Fruit fly (Drosophila melanogaster) whole organism, adult: ENCODE measurements around the gene CG5790.

ENCODE experiments used
- CG11617 ChIP-seq: fragments of 200-800 bp; sonication (Bioruptor generic); optimal IDR thresholded peaks from 2 replicates; lab custom pipeline; 2017; ENCODE audit warnings: mild to moderate bottlenecking, missing biosample characterization, missing genetic modification reagents, missing genetic modification characterization
- CG12768 ChIP-seq: fragments of 200-800 bp; sonication (Bioruptor generic); optimal IDR thresholded peaks from 2 replicates; lab custom pipeline; 2017; ENCODE audit warnings: missing biosample characterization, missing genetic modification characterization, mild to moderate bottlenecking, moderate library complexity, missing genetic modification reagents
- CG14711 ChIP-seq: fragments of 200-800 bp; sonication (Bioruptor generic); optimal IDR thresholded peaks from 2 replicates; lab custom pipeline; 2018; ENCODE audit warnings: missing biosample characterization, mild to moderate bottlenecking, missing genetic modification characterization, moderate library complexity
- CG1620 ChIP-seq: fragments of 200-800 bp; sonication (Bioruptor generic); optimal IDR thresholded peaks from 2 replicates; lab custom pipeline; 2016; ENCODE audit warnings: missing biosample characterization, missing genetic modification characterization
- CG33017 ChIP-seq: fragments of 200-800 bp; sonication (Bioruptor generic); optimal IDR thresholded peaks from 2 replicates; lab custom pipeline; 2018; ENCODE audit warnings: missing biosample characterization, mild to moderate bottlenecking, missing genetic modification characterization, moderate library complexity
- CG5204 ChIP-seq: fragments of 200-800 bp; sonication (Bioruptor generic); optimal IDR thresholded peaks from 2 replicates; lab custom pipeline; 2016; ENCODE audit warnings: missing biosample characterization, missing genetic modification characterization
- CG7045 ChIP-seq: fragments of 200-800 bp; sonication (Bioruptor generic); optimal IDR thresholded peaks from 2 replicates; lab custom pipeline; 2017; ENCODE audit warnings: missing biosample characterization, mild to moderate bottlenecking, missing genetic modification characterization
- CG7101 ChIP-seq: fragments of 200-800 bp; sonication (Bioruptor generic); optimal IDR thresholded peaks from 2 replicates; lab custom pipeline; 2018; ENCODE audit warnings: missing biosample characterization, mild to moderate bottlenecking, missing genetic modification characterization, moderate library complexity
- Clk ChIP-seq: fragments of 200-800 bp; sonication (Bioruptor generic); optimal IDR thresholded peaks from 2 replicates; lab custom pipeline; 2017; ENCODE audit warnings: missing biosample characterization, missing genetic modification characterization
- Crg-1 ChIP-seq: fragments of 200-800 bp; sonication (Bioruptor generic); optimal IDR thresholded peaks from 2 replicates; lab custom pipeline; 2016; ENCODE audit warnings: missing biosample characterization, missing genetic modification characterization
- Hr96 ChIP-seq: fragments of 200-800 bp; sonication (Bioruptor generic); optimal IDR thresholded peaks from 2 replicates; lab custom pipeline; 2016; ENCODE audit warnings: missing biosample characterization, missing genetic modification characterization
- Mnt ChIP-seq: fragments of 200-800 bp; sonication (Bioruptor generic); optimal IDR thresholded peaks from 2 replicates; lab custom pipeline; 2016; ENCODE audit warnings: missing biosample characterization, mild to moderate bottlenecking, missing genetic modification characterization
- bab1 ChIP-seq: fragments of 200-800 bp; sonication (Bioruptor generic); optimal IDR thresholded peaks from 3 replicates; lab custom pipeline; 2019; ENCODE audit warnings: missing biosample characterization, mild to moderate bottlenecking, missing genetic modification characterization, moderate library complexity
- cic ChIP-seq: fragments of 200-800 bp; sonication (Bioruptor generic); optimal IDR thresholded peaks from 2 replicates; lab custom pipeline; 2017; ENCODE audit warnings: missing biosample characterization, mild to moderate bottlenecking, missing genetic modification characterization, moderate library complexity
- kay ChIP-seq: fragments of 200-800 bp; sonication (Bioruptor generic); peaks from one replicate; lab custom pipeline; 2016; ENCODE audit warnings: missing biosample characterization, missing genetic modification characterization, borderline replicate concordance
- ovo ChIP-seq: fragments of 200-800 bp; sonication (Bioruptor generic); optimal IDR thresholded peaks from 2 replicates; lab custom pipeline; 2016; ENCODE audit warnings: missing biosample characterization, missing genetic modification characterization
- pad ChIP-seq: fragments of 200-800 bp; sonication (Bioruptor generic); optimal IDR thresholded peaks from 3 replicates; lab custom pipeline; 2017; ENCODE audit warnings: missing biosample characterization, missing genetic modification characterization, mild to moderate bottlenecking, moderate library complexity, missing genetic modification reagents
- tj ChIP-seq: fragments of 200-800 bp; sonication (Bioruptor generic); optimal IDR thresholded peaks from 3 replicates; lab custom pipeline; 2017; ENCODE audit warnings: missing biosample characterization, mild to moderate bottlenecking, missing genetic modification characterization, moderate library complexity
- toe ChIP-seq: fragments of 200-800 bp; sonication (Bioruptor generic); optimal IDR thresholded peaks from 2 replicates; lab custom pipeline; 2016; ENCODE audit warnings: missing biosample characterization, missing genetic modification characterization

CG5790 gene

dm6 chr2L:18287171-18287570 is 7.5 kb upstream of the CG5790 start:
- no peak for TF ChIP-seq Mnt
- no peak for TF ChIP-seq pad (GFP tag; lab: Kevin White, UChicago)
- TF ChIP-seq CG5204 = no peak
- no peak for TF ChIP-seq CG1620 (GFP tag; lab: Kevin White, UChicago)
- TF ChIP-seq bab1 (GFP tag; lab: Kevin White, UChicago) = no peak

DNA sequence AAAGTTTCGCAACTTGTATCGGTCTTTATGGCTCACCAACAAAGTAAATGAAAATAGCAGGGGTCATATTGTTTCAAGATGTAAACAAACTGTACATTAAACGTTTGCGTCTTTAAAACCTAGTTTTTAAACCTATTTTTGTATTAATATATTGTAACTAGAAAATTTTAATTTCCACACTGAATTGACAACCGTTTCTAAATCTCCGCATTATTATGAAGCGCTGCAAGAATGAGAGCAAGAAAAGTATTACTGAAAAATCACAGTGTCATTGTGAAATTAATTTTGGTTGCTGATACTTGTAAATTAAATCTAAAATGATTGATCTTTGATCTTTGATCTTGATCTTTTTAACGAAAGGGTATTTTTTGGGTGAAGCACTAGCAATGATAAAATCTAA is 3.3 kb upstream of the CG5790 start, which contains the start of gene CG43362:
CG43362 (minus strand) TSS at position 101 of the 400 bp plus-strand sequence.
- TF ChIP-seq Clk (GFP tag; lab: Kevin White, UChicago) = no peak
- no peak for TF ChIP-seq cic (GFP tag; lab: Kevin White, UChicago)

dm6 chr2L:18292222-18292621 is 2.4 kb upstream of the CG5790 start, which contains the start of gene Sfp36F:
Gene Sfp36F, plus strand, starts transcription at chr2L:18292522.
- TF ChIP-seq CG1620 (GFP tag; lab: Kevin White, UChicago) (no peak), toe (GFP tag; lab: Kevin White, UChicago) (no peak), CG11617 (GFP tag; lab: Kevin White, UChicago) (no peak), CG7045 (GFP tag; lab: Kevin White, UChicago) (no peak), pad (GFP tag; lab: Kevin White, UChicago) (no peak), bab1 (GFP tag; lab: Kevin White, UChicago) (no peak), ovo (GFP tag; lab: Kevin White, UChicago) (no peak), CG12768 (GFP tag; lab: Kevin White, UChicago) (no peak), Crg-1 (GFP tag; lab: Kevin White, UChicago) (no peak), CG5204 (no peak), Clk (GFP tag; lab: Kevin White, UChicago) (no peak)

dm6 chr2L:18298541-18298940 is 3.9 kb downstream of the CG5790 start:
- no peak for TF ChIP-seq Clk (GFP tag; lab: Kevin White, UChicago)
- TF ChIP-seq kay (GFP tag; lab: Kevin White, UChicago) = no peak
- no peak for TF ChIP-seq CG11617 (GFP tag; lab: Kevin White, UChicago)

DNA sequence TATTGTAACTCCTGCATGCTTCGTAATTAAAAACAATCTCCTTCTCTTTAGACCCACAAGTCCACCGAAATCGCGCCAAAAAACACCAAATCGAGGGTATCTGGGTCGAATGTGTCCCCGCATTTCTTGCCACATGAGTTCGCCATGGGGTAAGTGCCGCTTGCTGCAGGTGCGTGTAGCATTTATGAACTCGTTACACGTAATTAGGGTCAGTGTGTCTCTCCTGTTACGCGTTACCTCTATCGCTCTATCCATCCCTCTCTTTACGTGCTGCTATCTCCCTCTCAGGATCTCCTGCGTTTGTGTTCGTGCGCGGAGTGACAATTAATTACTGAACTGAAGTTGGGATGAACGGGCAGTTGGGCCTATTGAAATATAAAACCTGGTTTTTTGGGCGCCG is 8.1 kb downstream of the CG5790 start:
- no peak for TF ChIP-seq CG7045 (GFP tag; lab: Kevin White, UChicago)
- TF ChIP-seq CG14711 (tag; lab: Kevin White, UChicago) = no peak
- TF ChIP-seq CG5204 = no peak
- no peak for TF ChIP-seq CG1620 (GFP tag; lab: Kevin White, UChicago)
- no peak for TF ChIP-seq ovo (GFP tag; lab: Kevin White, UChicago)
- TF ChIP-seq Hr96 = no peak
- no peak for TF ChIP-seq CG11617 (GFP tag; lab: Kevin White, UChicago)
- TF ChIP-seq tj = no peak
- no peak for TF ChIP-seq Clk (GFP tag; lab: Kevin White, UChicago)
- TF ChIP-seq bab1 (GFP tag; lab: Kevin White, UChicago) = no peak
- no peak for TF ChIP-seq Mnt
- TF ChIP-seq CG33017 (tag; lab: Kevin White, UChicago) = no peak
- no peak for TF ChIP-seq Crg-1 (GFP tag; lab: Kevin White, UChicago)
- TF ChIP-seq cic (GFP tag; lab: Kevin White, UChicago) = no peak

- no peak for TF ChIP-seq ovo (GFP tag; lab: Kevin White, UChicago)
- peak; percentile 53 for TF ChIP-seq kay (GFP tag; lab: Kevin White, UChicago)
- no peak for TF ChIP-seq bab1 (GFP tag; lab: Kevin White, UChicago)
Measured at dm6 chr2L:18304469-18304868, 9.8 kb downstream of the CG5790 start.

DNA sequence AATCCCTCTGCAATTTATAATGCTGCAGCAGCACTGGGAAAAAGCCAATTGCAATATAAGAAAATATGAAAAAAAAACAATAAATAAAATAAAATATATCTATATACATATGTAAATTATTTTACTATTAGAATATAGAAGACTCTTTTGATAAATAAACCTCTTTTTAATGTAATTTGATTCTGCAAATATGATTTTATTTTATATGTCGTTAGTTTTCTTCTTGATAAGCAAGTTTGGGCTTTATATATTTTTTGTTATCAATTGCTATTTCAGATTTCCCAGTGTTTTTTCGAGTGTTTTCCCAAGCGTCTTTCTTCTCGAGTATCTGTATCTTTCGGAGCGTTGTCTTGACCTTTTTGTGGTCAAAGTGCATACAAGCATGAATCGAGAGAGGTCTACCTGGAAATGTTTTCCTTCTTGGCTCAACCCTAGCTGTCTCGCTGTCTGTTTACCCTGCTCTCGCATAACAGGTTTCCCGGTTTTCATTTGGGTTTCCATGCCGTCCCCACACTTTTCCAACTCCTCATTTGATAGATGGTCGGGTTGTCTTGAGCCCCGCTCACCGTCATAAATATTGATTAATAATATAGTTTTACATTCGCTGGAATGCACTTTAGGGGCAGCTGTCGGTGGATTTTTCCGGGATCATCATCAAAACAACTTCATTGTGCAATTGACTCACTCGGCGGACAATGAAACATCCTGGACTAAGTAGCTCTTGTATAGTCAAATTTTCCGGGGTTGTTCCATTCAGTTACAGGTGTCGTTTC is 10.6 kb downstream of the CG5790 start:
- TF ChIP-seq CG5204 = no peak
- no peak for TF ChIP-seq toe (GFP tag; lab: Kevin White, UChicago)
- no peak for TF ChIP-seq Mnt
- no peak for TF ChIP-seq CG14711 (tag; lab: Kevin White, UChicago)
- TF ChIP-seq cic (GFP tag; lab: Kevin White, UChicago) = no peak
- no peak for TF ChIP-seq CG11617 (GFP tag; lab: Kevin White, UChicago)
- TF ChIP-seq CG7101 = no peak
- no peak for TF ChIP-seq pad (GFP tag; lab: Kevin White, UChicago)
- TF ChIP-seq CG7045 (GFP tag; lab: Kevin White, UChicago) = no peak
- no peak for TF ChIP-seq CG12768 (GFP tag; lab: Kevin White, UChicago)
- no peak for TF ChIP-seq Crg-1 (GFP tag; lab: Kevin White, UChicago)

dm6 chr2L:18307823-18308222 is 13.2 kb downstream of the CG5790 start:
- no peak for TF ChIP-seq pad (GFP tag; lab: Kevin White, UChicago)
